Worm (Caenorhabditis elegans): ENCODE results near the gene nhr-11.

Gene nhr-11

ce11 chrIV:9063518-9063917 is 6.3 kb upstream of the nhr-11 start (continued):
- TF ChIP-seq rnt-1 (tag; optimal IDR thresholded peaks at IDR 0.05) (no peak), alr-1 (tag; optimal IDR thresholded peaks at IDR 0.05; ENCODE audit: borderline replicate concordance) (no peak), mep-1 (tag; optimal IDR thresholded peaks at IDR 0.05) (no peak), C34B4.2 (tag; optimal IDR thresholded peaks at IDR 0.05) (no peak), ztf-11 (tag; optimal IDR thresholded peaks at IDR 0.05) (no peak)

ce11 chrIV:9070188-9070587 is 385 bp downstream of the nhr-11 start:
- TF ChIP-seq elt-2 (tag; optimal IDR thresholded peaks at IDR 0.05) = peak; percentile 79
- no peak for TF ChIP-seq unc-86 (tag; optimal IDR thresholded peaks at IDR 0.05)

- TF ChIP-seq egl-27 (tag; optimal IDR thresholded peaks at IDR 0.05) (no peak), ceh-63 (GFP tag; optimal IDR thresholded peaks at IDR 0.05) (peak; percentile 82), F16B12.6 (tag; optimal IDR thresholded peaks at IDR 0.05) (peak; percentile 57), blmp-1 (tag; optimal IDR thresholded peaks at IDR 0.05) (peak; percentile 99), tlp-1 (tag; optimal IDR thresholded peaks at IDR 0.05) (no peak), snpc-4 (tag; optimal IDR thresholded peaks at IDR 0.05) (peak; percentile 65), hpl-2 (GFP tag; optimal IDR thresholded peaks at IDR 0.05) (no peak), mep-1 (tag; optimal IDR thresholded peaks at IDR 0.05) (peak; percentile 69), mab-9 (GFP tag; IDR thresholded peaks at IDR 0.05) (peak; percentile 78), zag-1 (tag; optimal IDR thresholded peaks at IDR 0.05) (no peak), ztf-4 (tag; optimal IDR thresholded peaks at IDR 0.05) (no peak), mdl-1 (tag; optimal IDR thresholded peaks at IDR 0.05) (peak in 1 of 2 experiments; percentile 65), pag-3 (tag; optimal IDR thresholded peaks at IDR 0.05; ENCODE audit: borderline replicate concordance, insufficient read depth) (no peak), nhr-71 (tag; optimal IDR thresholded peaks at IDR 0.05) (peak; percentile 94), ces-1 (GFP tag; optimal IDR thresholded peaks at IDR 0.05) (no peak), nhr-237 (tag; optimal IDR thresholded peaks at IDR 0.05) (peak; percentile 63), lin-14 (GFP tag; optimal IDR thresholded peaks at IDR 0.05) (peak; percentile 82), dpl-1 (GFP tag; optimal IDR thresholded peaks at IDR 0.05) (peak; percentile 94 to 97 (median 96)), unc-130 (tag; optimal IDR thresholded peaks at IDR 0.05) (peak; percentile 88), alr-1 (tag; optimal IDR thresholded peaks at IDR 0.05; ENCODE audit: borderline replicate concordance) (no peak), efl-3 (GFP tag; optimal IDR thresholded peaks at IDR 0.05) (peak; percentile 30), lir-3 (tag; optimal IDR thresholded peaks at IDR 0.05; ENCODE audit: poor library complexity) (peak; percentile 97), lin-35 (GFP tag; optimal IDR thresholded peaks at IDR 0.05) (peak; percentile 97 to 98), pqm-1 (tag; optimal IDR thresholded peaks at IDR 0.05) (no peak), sup-37 (GFP tag; optimal IDR thresholded peaks at IDR 0.05) (no peak), sox-4 (tag; optimal IDR thresholded peaks at IDR 0.05) (peak; percentile 85), rnt-1 (tag; optimal IDR thresholded peaks at IDR 0.05) (peak; percentile 100), nhr-20 (tag; optimal IDR thresholded peaks at IDR 0.05) (peak; percentile 89), nhr-11 (tag; optimal IDR thresholded peaks at IDR 0.05) (no peak), Y116A8C.19 (tag; optimal IDR thresholded peaks at IDR 0.05; ENCODE audit: borderline replicate concordance) (peak; percentile 91), nhr-77 (tag; optimal IDR thresholded peaks at IDR 0.05) (peak; percentile 56), ceh-90 (tag; optimal IDR thresholded peaks at IDR 0.05) (peak; percentile 94), swsn-7 (tag; optimal IDR thresholded peaks at IDR 0.05) (peak; percentile 87), aha-1 (tag; optimal IDR thresholded peaks at IDR 0.05) (no peak), ama-1 (optimal IDR thresholded peaks at IDR 0.05) (peak; percentile 15), nhr-85 (tag) (peak; percentile 96), xbp-1 (tag; optimal IDR thresholded peaks at IDR 0.05) (peak; percentile 90), skn-1 (tag; optimal IDR thresholded peaks at IDR 0.05) (peak; percentile 83), nhr-76 (tag; optimal IDR thresholded peaks at IDR 0.05) (no peak), unc-86 (tag; optimal IDR thresholded peaks at IDR 0.05) (peak; percentile 81), fkh-8 (tag; optimal IDR thresholded peaks at IDR 0.05) (peak; percentile 72), tbx-2 (tag; optimal IDR thresholded peaks at IDR 0.05) (peak; percentile 92), sptf-1 (tag; optimal IDR thresholded peaks at IDR 0.05) (no peak), unc-30 (tag; optimal IDR thresholded peaks at IDR 0.05) (no peak), nhr-12 (tag; optimal IDR thresholded peaks at IDR 0.05) (no peak), ceh-82 (tag; optimal IDR thresholded peaks at IDR 0.05) (peak; percentile 73 to 79 (median 76))
These were observed 4.5 kb downstream of the nhr-11 start, which contains the start of gene mppb-1 for ce11 chrIV:9074244-9074723. mppb-1 (plus strand) TSS chrIV:9074673.
